Fruit fly (Drosophila melanogaster): Measurements from ENCODE around the gene CG10171.

CG10171 gene

DNA sequence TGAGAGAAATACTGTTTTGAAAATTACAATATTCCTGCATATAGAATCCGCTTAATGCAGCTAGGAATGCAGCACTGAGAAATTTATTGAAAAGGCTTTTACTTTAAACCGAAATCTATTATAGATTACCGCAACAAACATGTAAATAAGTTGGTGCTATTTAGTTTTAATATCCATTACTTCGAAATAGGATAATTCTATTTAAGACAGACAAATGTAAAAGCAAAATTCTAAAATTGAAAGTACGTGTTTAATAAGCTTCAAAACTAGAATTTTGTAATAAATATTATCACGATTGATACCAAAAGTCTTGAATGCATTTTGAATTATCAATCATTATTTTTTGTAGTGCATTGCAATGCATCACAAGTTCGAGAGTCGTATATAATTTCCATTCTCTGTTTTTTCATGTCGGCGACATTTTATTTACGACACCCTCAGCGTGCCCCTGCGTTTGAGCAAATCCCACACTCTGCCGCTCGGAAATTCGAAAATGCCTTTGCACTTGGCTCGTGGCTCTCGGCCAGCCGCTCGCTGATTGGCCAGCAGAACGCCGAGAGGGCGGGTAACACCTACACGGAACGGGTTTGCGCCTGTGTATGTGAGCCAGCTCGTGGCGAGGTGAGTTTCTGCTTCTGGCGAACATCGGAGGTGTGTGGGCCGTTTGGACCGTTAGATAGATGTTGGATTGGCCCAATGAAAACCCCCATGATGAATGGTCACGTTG, 15.6 kb upstream of the CG10171 start (continued):
- TF ChIP-seq D19A (tag; optimal IDR thresholded peaks at IDR 0.05), result peak; percentile 46
- TF ChIP-seq Bteb2 (GFP tag; optimal IDR thresholded peaks at IDR 0.05), result no peak
- TF ChIP-seq CG12299 (tag; optimal IDR thresholded peaks at IDR 0.05), result no peak
- TF ChIP-seq cad (GFP tag; optimal IDR thresholded peaks at IDR 0.05), result peak; percentile 57
- no peak for TF ChIP-seq chm (GFP tag; IDR thresholded peaks at IDR 0.05)
- peak; percentile 20 for TF ChIP-seq Sox102F (GFP tag; optimal IDR thresholded peaks at IDR 0.05)
- TF ChIP-seq CG7786 (GFP tag; optimal IDR thresholded peaks at IDR 0.05), result no peak
- no peak for TF ChIP-seq CG12071 (GFP tag; optimal IDR thresholded peaks at IDR 0.05)
- TF ChIP-seq pita (GFP tag; optimal IDR thresholded peaks at IDR 0.05), result no peak
- TF ChIP-seq CG9727 (GFP tag; optimal IDR thresholded peaks at IDR 0.05), result peak; percentile 69
- no peak for TF ChIP-seq Tbp (GFP tag; optimal IDR thresholded peaks at IDR 0.05)
- TF ChIP-seq run (tag; optimal IDR thresholded peaks at IDR 0.05), result no peak
- TF ChIP-seq exex (tag; optimal IDR thresholded peaks at IDR 0.05), result no peak
- no peak for TF ChIP-seq fd64A (GFP tag; optimal IDR thresholded peaks at IDR 0.05)
- TF ChIP-seq ase (GFP tag; IDR thresholded peaks at IDR 0.05), result no peak
- TF ChIP-seq pb (GFP tag; optimal IDR thresholded peaks at IDR 0.05), result no peak
- no peak for TF ChIP-seq schlank (tag; optimal IDR thresholded peaks at IDR 0.05)
- TF ChIP-seq CG7357 (GFP tag; IDR thresholded peaks at IDR 0.05), result no peak
- no peak for TF ChIP-seq CG3838 (GFP tag; optimal IDR thresholded peaks at IDR 0.05)
- TF ChIP-seq maf-S (GFP tag; optimal IDR thresholded peaks at IDR 0.05), result no peak
- TF ChIP-seq Chrac-16 (GFP tag; optimal IDR thresholded peaks at IDR 0.05), result no peak
- peak; percentile 57 for TF ChIP-seq CG15696 (tag; optimal IDR thresholded peaks at IDR 0.05)
- TF ChIP-seq HLHmδ (GFP tag; optimal IDR thresholded peaks at IDR 0.05), result peak; percentile 20
- TF ChIP-seq Ssrp (tag; optimal IDR thresholded peaks at IDR 0.05), result peak; percentile 19
- no peak for TF ChIP-seq CG17912 (GFP tag; optimal IDR thresholded peaks at IDR 0.05)
- TF ChIP-seq D (optimal IDR thresholded peaks at IDR 0.05), result no peak
- TF ChIP-seq D (GFP tag; optimal IDR thresholded peaks at IDR 0.05), result peak; percentile 64
- peak; percentile 70 for TF ChIP-seq dmrt11E (tag; optimal IDR thresholded peaks at IDR 0.05)
- TF ChIP-seq CG4424 (GFP tag; optimal IDR thresholded peaks at IDR 0.05), result peak; percentile 10
- TF ChIP-seq Xrp1 (GFP tag; IDR thresholded peaks at IDR 0.05), result peak; percentile 40; the same call in 1 of the 2 replicates
- no peak for TF ChIP-seq B-H2 (GFP tag; optimal IDR thresholded peaks at IDR 0.05)
- TF ChIP-seq tx (GFP tag; optimal IDR thresholded peaks at IDR 0.05), result no peak
- TF ChIP-seq CG7928 (GFP tag; optimal IDR thresholded peaks at IDR 0.05), result no peak
- TF ChIP-seq tgo (GFP tag; IDR thresholded peaks at IDR 0.05), result no peak
- 0 out of 2 replicates have a peak, but pooled peaks have one; percentile 41 for TF ChIP-seq CG10959 (GFP tag; IDR thresholded peaks at IDR 0.05)
- no peak for TF ChIP-seq CG9609 (GFP tag; optimal IDR thresholded peaks at IDR 0.05)
- peak; percentile 49 for TF ChIP-seq Sox100B (GFP tag; optimal IDR thresholded peaks at IDR 0.05)
- no peak for TF ChIP-seq NFAT (GFP tag; IDR thresholded peaks at IDR 0.05)
- no peak for TF ChIP-seq CG15269 (tag; optimal IDR thresholded peaks at IDR 0.05)
- no peak for TF ChIP-seq CG17802 (tag; optimal IDR thresholded peaks at IDR 0.05)
- TF ChIP-seq CG1529 (GFP tag; optimal IDR thresholded peaks at IDR 0.05), result no peak
- TF ChIP-seq da (GFP tag; optimal IDR thresholded peaks at IDR 0.05), result no peak
- TF ChIP-seq Mad (GFP tag; optimal IDR thresholded peaks at IDR 0.05), result no peak
- TF ChIP-seq CG16813 (GFP tag; IDR thresholded peaks at IDR 0.05; ENCODE audit: partially characterized antibody), result no peak
- no peak for TF ChIP-seq gcm2 (GFP tag; optimal IDR thresholded peaks at IDR 0.05)
- TF ChIP-seq Dad (GFP tag; optimal IDR thresholded peaks at IDR 0.05), result no peak
- TF ChIP-seq CG16863 (GFP tag; optimal IDR thresholded peaks at IDR 0.05), result no peak
- TF ChIP-seq CG15514 (GFP tag; optimal IDR thresholded peaks at IDR 0.05), result no peak
- peak; percentile 10 for TF ChIP-seq jing (GFP tag; optimal IDR thresholded peaks at IDR 0.05)
- TF ChIP-seq CG17361 (GFP tag; IDR thresholded peaks at IDR 0.05), result peak; percentile 85
- no peak for TF ChIP-seq CG18764 (GFP tag; optimal IDR thresholded peaks at IDR 0.05)

Data from whole organism, embryonic.